Fruit fly (Drosophila melanogaster) whole organism, embryonic: ENCODE data around the gene Ufsp2.

ENCODE experiments used
- Aef1 ChIP-seq: fragments of 200-800 bp; sonication (Bioruptor generic); IDR thresholded peaks from 3 replicates; pipeline ENCODE4 v1.3.6; 2022; ENCODE audit warnings: missing biosample characterization, missing genetic modification characterization
- CG11560 ChIP-seq: fragments of 200-800 bp; sonication (Bioruptor generic); IDR thresholded peaks from 3 replicates; pipeline ENCODE4 v1.3.6; 2022; ENCODE audit warnings: missing biosample characterization, missing genetic modification characterization
- CG12769 ChIP-seq: fragments of 200-800 bp; sonication (Bioruptor generic); optimal IDR thresholded peaks from 2 replicates; lab custom pipeline; 2019; ENCODE audit warnings: missing biosample characterization, mild to moderate bottlenecking, missing genetic modification characterization, moderate library complexity
- CG13624 ChIP-seq: fragments of 200-800 bp; sonication (Bioruptor generic); optimal IDR thresholded peaks from 2 replicates; lab custom pipeline; 2016; ENCODE audit warnings: missing biosample characterization, missing genetic modification characterization
- CG13894 ChIP-seq: fragments of 200-800 bp; sonication (Bioruptor generic); optimal IDR thresholded peaks from 3 replicates; lab custom pipeline; 2018; ENCODE audit warnings: missing biosample characterization, mild to moderate bottlenecking, missing genetic modification characterization, moderate library complexity
- CG14441 ChIP-seq: fragments of 200-800 bp; sonication (Bioruptor generic); IDR thresholded peaks from 2 replicates; pipeline ENCODE4 v1.3.6; 2022; ENCODE audit warnings: missing biosample characterization, missing genetic modification characterization
- CG2120 ChIP-seq: fragments of 200-800 bp; sonication (Bioruptor generic); optimal IDR thresholded peaks from 3 replicates; lab custom pipeline; 2016; ENCODE audit warnings: missing biosample characterization, missing genetic modification characterization
- CG2199 ChIP-seq: fragments of 200-800 bp; sonication (Bioruptor generic); IDR thresholded peaks from 3 replicates; pipeline ENCODE4 v1.3.6; 2022; ENCODE audit warnings: missing biosample characterization, missing genetic modification characterization
- CG3163 ChIP-seq: fragments of 200-800 bp; sonication (Bioruptor generic); optimal IDR thresholded peaks from 3 replicates; lab custom pipeline; 2016; ENCODE audit warnings: missing biosample characterization, missing genetic modification characterization
- CG32532 ChIP-seq: fragments of 200-800 bp; sonication (Bioruptor generic); IDR thresholded peaks from 2 replicates; pipeline ENCODE4 v1.3.6; 2022; ENCODE audit warnings: missing biosample characterization, missing genetic modification characterization
- CG3995 ChIP-seq: fragments of 200-800 bp; sonication (Bioruptor generic); optimal IDR thresholded peaks from 3 replicates; lab custom pipeline; 2016; ENCODE audit warnings: missing biosample characterization, missing genetic modification characterization
- CG4820 ChIP-seq: fragments of 200-800 bp; sonication (Bioruptor generic); optimal IDR thresholded peaks from 3 replicates; lab custom pipeline; 2016; ENCODE audit warnings: missing biosample characterization, missing genetic modification characterization
- CG5180 ChIP-seq: fragments of 200-800 bp; sonication (Bioruptor generic); optimal IDR thresholded peaks from 3 replicates; lab custom pipeline; 2017; ENCODE audit warnings: missing biosample characterization, missing genetic modification characterization, mild to moderate bottlenecking, moderate library complexity, missing genetic modification reagents
- CG6272 ChIP-seq: fragments of 200-800 bp; sonication (Bioruptor generic); IDR thresholded peaks from 2 replicates; pipeline ENCODE4 v1.3.6; 2022; ENCODE audit warnings: missing biosample characterization, missing genetic modification characterization
- CG6813 ChIP-seq: fragments of 200-800 bp; sonication (Bioruptor generic); optimal IDR thresholded peaks from 2 replicates; lab custom pipeline; 2017; ENCODE audit warnings: missing biosample characterization, missing genetic modification characterization, mild to moderate bottlenecking, moderate library complexity, missing genetic modification reagents
- CG8089 ChIP-seq: fragments of 200-800 bp; sonication (Bioruptor generic); optimal IDR thresholded peaks from 3 replicates; lab custom pipeline; 2016; ENCODE audit warnings: missing biosample characterization, missing genetic modification characterization
- CG8281 ChIP-seq: fragments of 200-800 bp; sonication (Bioruptor generic); optimal IDR thresholded peaks from 2 replicates; lab custom pipeline; 2018; ENCODE audit warnings: missing biosample characterization, mild to moderate bottlenecking, missing genetic modification characterization, moderate library complexity
- CG9817 ChIP-seq: fragments of 200-800 bp; sonication (Bioruptor generic); optimal IDR thresholded peaks from 2 replicates; lab custom pipeline; 2018; ENCODE audit warnings: missing biosample characterization, mild to moderate bottlenecking, missing genetic modification characterization, moderate library complexity
- CTCF ChIP-seq: fragments of 200-800 bp; sonication (Bioruptor generic); optimal IDR thresholded peaks from 2 replicates; lab custom pipeline; 2017; ENCODE audit warnings: missing biosample characterization, mild to moderate bottlenecking, missing genetic modification characterization, moderate library complexity
- Dad ChIP-seq: fragments of 200-800 bp; sonication (Bioruptor generic); optimal IDR thresholded peaks from 3 replicates; lab custom pipeline; 2016; ENCODE audit warnings: missing biosample characterization, missing genetic modification characterization
- Dll ChIP-seq: fragments of 200-800 bp; sonication (Bioruptor generic); IDR thresholded peaks from 4 replicates; pipeline ENCODE4 v1.3.6; 2022; ENCODE audit warnings: missing biosample characterization, missing genetic modification characterization; ENCODE audit not compliant: partially characterized antibody
- Doc3 ChIP-seq: fragments of 200-800 bp; sonication (Bioruptor generic); IDR thresholded peaks from 3 replicates; pipeline ENCODE4 v1.3.6; 2022; ENCODE audit warnings: missing biosample characterization, missing genetic modification characterization; ENCODE audit not compliant: partially characterized antibody
- Drgx ChIP-seq: fragments of 200-800 bp; sonication (Bioruptor generic); IDR thresholded peaks from 2 replicates; pipeline ENCODE4 v1.3.6; 2022; ENCODE audit warnings: missing biosample characterization, missing genetic modification characterization
- Gug ChIP-seq: fragments of 200-800 bp; sonication (Bioruptor generic); IDR thresholded peaks from 4 replicates; pipeline ENCODE4 v1.3.6; 2022; ENCODE audit warnings: missing biosample characterization, missing genetic modification characterization
- Meics ChIP-seq: fragments of 200-800 bp; sonication (Bioruptor generic); optimal IDR thresholded peaks from 2 replicates; lab custom pipeline; 2017; ENCODE audit warnings: missing biosample characterization, mild to moderate bottlenecking, missing genetic modification characterization
- Nf-YC ChIP-seq: fragments of 200-800 bp; optimal IDR thresholded peaks from 3 replicates; lab custom pipeline; 2019; ENCODE audit warnings: missing biosample characterization, mild to moderate bottlenecking, missing genetic modification characterization, moderate library complexity
- abd-A ChIP-seq: fragments of 200-800 bp; sonication (Bioruptor generic); optimal IDR thresholded peaks from 3 replicates; lab custom pipeline; 2019; ENCODE audit warnings: missing biosample characterization, mild to moderate bottlenecking, missing genetic modification characterization, moderate library complexity
- ash1 ChIP-seq: fragments of 200-800 bp; sonication (Bioruptor generic); optimal IDR thresholded peaks from 2 replicates; lab custom pipeline; 2018; ENCODE audit warnings: missing biosample characterization, mild to moderate bottlenecking, missing genetic modification characterization
- ato ChIP-seq: fragments of 200-800 bp; sonication (Bioruptor generic); IDR thresholded peaks from 2 replicates; pipeline ENCODE4 v1.3.6; 2022; ENCODE audit warnings: missing biosample characterization, missing genetic modification characterization; ENCODE audit not compliant: partially characterized antibody
- bigmax ChIP-seq: fragments of 200-800 bp; sonication (Bioruptor generic); optimal IDR thresholded peaks from 2 replicates; lab custom pipeline; 2018; ENCODE audit warnings: missing biosample characterization, mild to moderate bottlenecking, missing genetic modification characterization
- dm ChIP-seq: fragments of 200-800 bp; sonication (Bioruptor generic); optimal IDR thresholded peaks from 3 replicates; lab custom pipeline; 2016; ENCODE audit warnings: missing biosample characterization, missing genetic modification characterization
- ewg ChIP-seq: fragments of 200-800 bp; sonication (Bioruptor generic); optimal IDR thresholded peaks from 3 replicates; lab custom pipeline; 2017; ENCODE audit warnings: mild to moderate bottlenecking, missing biosample characterization, missing genetic modification reagents, missing genetic modification characterization
- fd3F ChIP-seq: fragments of 200-800 bp; sonication (Bioruptor generic); optimal IDR thresholded peaks from 2 replicates; lab custom pipeline; 2018; ENCODE audit warnings: missing biosample characterization, mild to moderate bottlenecking, missing genetic modification characterization, moderate library complexity
- gem ChIP-seq: fragments of 200-800 bp; sonication (Bioruptor generic); optimal IDR thresholded peaks from 2 replicates; lab custom pipeline; 2019; ENCODE audit warnings: missing biosample characterization, mild to moderate bottlenecking, missing genetic modification characterization, moderate library complexity
- hbn ChIP-seq: fragments of 200-800 bp; sonication (Bioruptor generic); IDR thresholded peaks from 2 replicates; pipeline ENCODE4 v1.3.6; 2022; ENCODE audit warnings: missing biosample characterization, missing genetic modification characterization; ENCODE audit not compliant: partially characterized antibody
- insv ChIP-seq, 2 experiments: fragments of 200-800 bp; sonication (Bioruptor generic); optimal IDR thresholded peaks; 3 replicates each; lab custom pipeline; 2016 to 2018; ENCODE audit warnings: missing biosample characterization in 2 of 2, missing genetic modification characterization in 2 of 2
- kah ChIP-seq: fragments of 200-800 bp; sonication (Bioruptor generic); optimal IDR thresholded peaks from 2 replicates; lab custom pipeline; 2018; ENCODE audit warnings: missing biosample characterization, mild to moderate bottlenecking, missing genetic modification characterization
- odd ChIP-seq: fragments of 200-800 bp; sonication (Bioruptor generic); optimal IDR thresholded peaks from 2 replicates; lab custom pipeline; 2017; ENCODE audit warnings: missing biosample characterization, mild to moderate bottlenecking, missing genetic modification characterization
- phol ChIP-seq: fragments of 200-800 bp; sonication (Bioruptor generic); optimal IDR thresholded peaks from 3 replicates; lab custom pipeline; 2018; ENCODE audit warnings: missing biosample characterization, mild to moderate bottlenecking, missing genetic modification characterization, moderate library complexity
- pzg ChIP-seq: fragments of 200-800 bp; sonication (Bioruptor generic); optimal IDR thresholded peaks from 3 replicates; lab custom pipeline; 2018; ENCODE audit warnings: missing biosample characterization, mild to moderate bottlenecking, missing genetic modification characterization, moderate library complexity
- row ChIP-seq: fragments of 200-800 bp; sonication (Bioruptor generic); IDR thresholded peaks from 3 replicates; pipeline ENCODE4 v1.3.6; 2022; ENCODE audit warnings: missing biosample characterization, missing genetic modification characterization
- run ChIP-seq: fragments of 200-800 bp; sonication (Bioruptor generic); optimal IDR thresholded peaks from 3 replicates; lab custom pipeline; 2018; ENCODE audit warnings: missing biosample characterization, mild to moderate bottlenecking, missing genetic modification characterization
- sc ChIP-seq, 3 experiments: fragments of >200 bp in 2 of 3; fragments of 200-800 bp in 1 of 3; sonication (Bioruptor generic) in 1 of 3; optimal IDR thresholded peaks; 2 replicates in 2 of 3; 3 replicates in 1 of 3; lab custom pipeline; 2017; ENCODE audit warnings: mild to moderate bottlenecking in 1 of 3, missing biosample characterization in 1 of 3, missing genetic modification characterization in 1 of 3, missing genetic modification reagents in 1 of 3
- scrt ChIP-seq: fragments of 200-800 bp; sonication (Bioruptor generic); optimal IDR thresholded peaks from 2 replicates; lab custom pipeline; 2018; ENCODE audit warnings: missing biosample characterization, mild to moderate bottlenecking, missing genetic modification characterization, moderate library complexity
- sisA ChIP-seq: fragments of 200-800 bp; sonication (Bioruptor generic); IDR thresholded peaks from 2 replicates; pipeline ENCODE4 v1.3.6; 2022; ENCODE audit warnings: missing biosample characterization, missing genetic modification characterization
- sna ChIP-seq: fragments of 200-800 bp; sonication (Bioruptor generic); IDR thresholded peaks from 2 replicates; pipeline ENCODE4 v1.3.6; 2022; ENCODE audit warnings: missing biosample characterization, missing genetic modification characterization; ENCODE audit not compliant: partially characterized antibody
- sqz ChIP-seq: fragments of 200-800 bp; sonication (Bioruptor generic); optimal IDR thresholded peaks from 3 replicates; lab custom pipeline; 2018; ENCODE audit warnings: missing biosample characterization, mild to moderate bottlenecking, missing genetic modification characterization
- tgo ChIP-seq: fragments of 200-800 bp; sonication (Bioruptor generic); IDR thresholded peaks from 3 replicates; pipeline ENCODE4 v1.3.6; 2022; ENCODE audit warnings: missing biosample characterization, missing genetic modification characterization
- tna ChIP-seq: fragments of 200-800 bp; sonication (Bioruptor generic); IDR thresholded peaks from 2 replicates; pipeline ENCODE4 v1.3.6; 2022; ENCODE audit warnings: missing biosample characterization, missing genetic modification characterization; ENCODE audit not compliant: partially characterized antibody
- twi ChIP-seq: fragments of 200-800 bp; optimal IDR thresholded peaks from 2 replicates; lab custom pipeline; 2019; ENCODE audit warnings: missing biosample characterization, mild to moderate bottlenecking, missing genetic modification characterization, moderate library complexity
- wor ChIP-seq: fragments of 200-800 bp; sonication (Bioruptor generic); IDR thresholded peaks from 2 replicates; pipeline ENCODE4 v1.3.6; 2022; ENCODE audit warnings: missing biosample characterization, missing genetic modification characterization

Gene Ufsp2

DNA sequence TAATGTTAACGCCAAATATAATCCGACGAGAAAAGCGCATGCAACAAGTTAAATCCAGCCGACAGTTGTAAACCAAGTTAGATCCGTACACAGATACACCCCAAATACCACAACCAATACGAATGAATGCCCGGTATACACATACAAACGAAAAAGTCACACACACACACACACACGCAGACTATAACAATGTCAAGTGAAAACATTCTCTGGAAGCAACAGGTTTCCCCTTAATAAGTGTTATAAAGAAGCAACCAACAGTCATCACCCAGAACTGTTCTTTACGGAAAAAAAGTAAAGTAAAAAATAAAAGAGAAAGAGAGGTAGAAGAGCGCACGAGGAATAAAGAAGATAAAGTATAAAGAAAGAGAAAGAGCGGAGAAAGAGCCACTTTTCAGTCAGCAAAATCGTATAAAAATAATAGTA lies 40.6 kb upstream of the Ufsp2 start (continued):
- TF ChIP-seq CG11560 (no peak), sisA (GFP tag; lab: Robert Waterston, UW) (no peak), Aef1 (GFP tag; lab: Robert Waterston, UW) (no peak), CG3995 (GFP tag; lab: Kevin White, UChicago) (no peak), CG4820 (GFP tag; lab: Kevin White, UChicago) (no peak), kah (GFP tag; lab: Kevin White, UChicago) (peak; percentile 83), dm (GFP tag; lab: Kevin White, UChicago) (no peak), CG32532 (GFP tag; lab: Robert Waterston, UW) (no peak), bigmax (GFP tag; lab: Kevin White, UChicago) (no peak), scrt (peak; percentile 95), ash1 (no peak), Meics (GFP tag; lab: Kevin White, UChicago) (no peak), CG6813 (GFP tag; lab: Kevin White, UChicago) (no peak), tna (no peak), Dad (GFP tag; lab: Kevin White, UChicago) (no peak), CG3163 (GFP tag; lab: Kevin White, UChicago) (peak; percentile 75), abd-A (tag; lab: Kevin White, UChicago) (peak; percentile 56), Dll (GFP tag; lab: Robert Waterston, UW) (no peak), CG8281 (no peak), ato (GFP tag; lab: Robert Waterston, UW) (no peak), CG8089 (GFP tag; lab: Kevin White, UChicago) (no peak), CTCF (no peak), Gug (GFP tag; lab: Robert Waterston, UW) (no peak), CG2120 (GFP tag; lab: Kevin White, UChicago) (no peak), phol (tag; lab: Kevin White, UChicago) (no peak), sna (GFP tag; lab: Robert Waterston, UW) (no peak), gem (tag; lab: Kevin White, UChicago) (no peak), CG13624 (no peak), sc (optimal IDR thresholded peaks at IDR 0.05; lab: Kevin White, UChicago) (no peak), sc (GFP tag; optimal IDR thresholded peaks at IDR 0.05; lab: Kevin White, UChicago) (no peak), wor (no peak), CG5180 (GFP tag; lab: Kevin White, UChicago) (peak; percentile 54), sqz (peak; percentile 56), CG13894 (tag; lab: Kevin White, UChicago) (peak; percentile 5), fd3F (GFP tag; lab: Kevin White, UChicago) (no peak), odd (GFP tag; lab: Kevin White, UChicago) (no peak), Doc3 (no peak), CG2199 (GFP tag; lab: Robert Waterston, UW) (no peak), twi (tag; lab: Kevin White, UChicago) (no peak), ewg (GFP tag; lab: Kevin White, UChicago) (no peak), row (GFP tag; lab: Robert Waterston, UW) (no peak), CG14441 (GFP tag; lab: Robert Waterston, UW) (no peak), Nf-YC (tag; lab: Kevin White, UChicago) (peak; percentile 42), CG6272 (GFP tag; lab: Robert Waterston, UW) (no peak), Drgx (GFP tag; lab: Robert Waterston, UW) (no peak), hbn (GFP tag; lab: Robert Waterston, UW) (no peak), pzg (no peak), CG9817 (no peak), CG12769 (tag; lab: Kevin White, UChicago) (no peak), insv (GFP tag; optimal IDR thresholded peaks at IDR 0.05; lab: Kevin White, UChicago) (no peak), run (no peak), tgo (GFP tag; lab: Robert Waterston, UW) (no peak)
